Worm (Caenorhabditis elegans) whole organism, L2 larva: ENCODE measurements around the gene F35D2.2.

ENCODE experiments used
- ama-1 ChIP-seq: fragments of 150-350 bp; optimal IDR thresholded peaks from 2 replicates; lab custom pipeline; 2018; ENCODE audit warnings: inconsistent platforms
- dmd-4 ChIP-seq: sonication (generic microtip); optimal IDR thresholded peaks from 2 replicates; lab custom pipeline; 2017; ENCODE audit warnings: missing biosample characterization, missing genetic modification characterization
- elt-1 ChIP-seq: fragments of 150-350 bp; optimal IDR thresholded peaks from 2 replicates; lab custom pipeline; 2014; ENCODE audit warnings: missing biosample characterization, missing genetic modification characterization
- nhr-77 ChIP-seq: fragments of 150-350 bp; optimal IDR thresholded peaks from 2 replicates; lab custom pipeline; 2014; ENCODE audit warnings: missing biosample characterization, missing genetic modification characterization
- zag-1 ChIP-seq: fragments of 150-350 bp; optimal IDR thresholded peaks from 2 replicates; lab custom pipeline; 2014; ENCODE audit warnings: missing biosample characterization, missing genetic modification characterization
- ztf-11 ChIP-seq: sonication (generic microtip); optimal IDR thresholded peaks from 2 replicates; lab custom pipeline; 2017; ENCODE audit warnings: missing biosample characterization, missing genetic modification characterization

DNA sequence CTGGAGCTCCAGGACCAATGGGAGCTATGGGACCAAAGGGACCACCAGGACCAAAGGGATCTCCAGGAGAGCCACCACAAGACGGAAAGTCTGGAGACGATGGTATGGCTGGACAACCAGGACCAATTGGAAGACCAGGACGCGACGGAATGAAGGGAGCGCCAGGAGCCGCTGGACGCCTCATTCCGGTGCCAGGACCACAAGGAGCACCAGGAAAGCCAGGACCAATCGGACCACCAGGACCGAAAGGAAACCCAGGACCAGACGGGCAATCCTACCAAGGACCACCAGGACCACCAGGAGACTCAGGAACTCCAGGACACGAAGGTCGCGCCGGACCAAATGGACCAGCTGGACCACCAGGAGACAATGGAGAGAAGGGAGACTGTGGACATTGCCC is 29.5 kb upstream of the F35D2.2 start:
- TF ChIP-seq elt-1 (tag; lab: Kevin White, UChicago) (no peak), zag-1 (no peak), dmd-4 (tag; lab: Kevin White, UChicago) (no peak), ztf-11 (tag; lab: Kevin White, UChicago) (no peak), ama-1 (lab: Kevin White, UChicago) (no peak), nhr-77 (tag; lab: Kevin White, UChicago) (no peak)
